Worm (Caenorhabditis elegans) whole organism, L1 larva: Measurements from ENCODE around the gene ZK1320.9.

Experiments used
- C04F5.9 ChIP-seq: sonication (generic microtip); optimal IDR thresholded peaks from 2 replicates; lab custom pipeline; 2016; ENCODE audit warnings: missing genetic modification characterization, missing compliant biosample characterization
- C34B4.2 ChIP-seq: sonication (generic microtip); optimal IDR thresholded peaks from 2 replicates; lab custom pipeline; 2017; ENCODE audit warnings: mild to moderate bottlenecking, missing genetic modification characterization, missing compliant biosample characterization
- Y116A8C.19 ChIP-seq: sonication (generic microtip); optimal IDR thresholded peaks from 2 replicates; lab custom pipeline; 2016; ENCODE audit warnings: missing compliant biosample characterization, missing genetic modification characterization, borderline replicate concordance
- aha-1 ChIP-seq: fragments of 150-350 bp; optimal IDR thresholded peaks from 2 replicates; lab custom pipeline; 2014; ENCODE audit warnings: missing biosample characterization, missing genetic modification characterization
- alr-1 ChIP-seq: fragments of 200-800 bp; sonication (Bioruptor generic); optimal IDR thresholded peaks from 2 replicates; lab custom pipeline; 2018; ENCODE audit warnings: borderline replicate concordance, mild to moderate bottlenecking, missing genetic modification characterization, missing compliant biosample characterization
- ama-1 ChIP-seq: fragments of 150-350 bp; optimal IDR thresholded peaks from 2 replicates; lab custom pipeline; 2014
- blmp-1 ChIP-seq: fragments of 150-350 bp; optimal IDR thresholded peaks from 2 replicates; lab custom pipeline; 2014; ENCODE audit warnings: missing biosample characterization, missing genetic modification characterization
- ceh-88 ChIP-seq: fragments of 200-800 bp; sonication (Bioruptor generic); IDR thresholded peaks from 2 replicates; pipeline ENCODE4 v1.3.6; 2022; ENCODE audit warnings: missing genetic modification characterization, missing compliant biosample characterization
- ceh-90 ChIP-seq: sonication (generic microtip); optimal IDR thresholded peaks from 2 replicates; lab custom pipeline; 2016; ENCODE audit warnings: missing genetic modification characterization, missing compliant biosample characterization
- dpl-1 ChIP-seq, 3 experiments: fragments of 150-350 bp in 2 of 3; sonication (generic microtip) in 1 of 3; optimal IDR thresholded peaks; 2 replicates each; lab custom pipeline; 2014 to 2017; ENCODE audit warnings: missing biosample characterization in 3 of 3, missing genetic modification characterization in 3 of 3, missing genetic modification reagents in 3 of 3
- dsc-1 ChIP-seq: sonication (generic microtip); optimal IDR thresholded peaks from 2 replicates; lab custom pipeline; 2016; ENCODE audit warnings: mild to moderate bottlenecking, missing genetic modification characterization, missing compliant biosample characterization
- efl-1 ChIP-seq, 4 experiments: fragments of 150-350 bp; optimal IDR thresholded peaks in 3 of 4; peaks in 1 of 4; 1 replicate in 1 of 4; 2 replicates in 3 of 4; lab custom pipeline; 2014; ENCODE audit warnings: missing biosample characterization in 2 of 4, missing genetic modification characterization in 2 of 4, missing genetic modification reagents in 2 of 4
- elt-3 ChIP-seq, 6 experiments: fragments of 150-350 bp in 1 of 6; sonication (generic microtip); optimal IDR thresholded peaks; 2 replicates each; lab custom pipeline; 2017 to 2018; ENCODE audit warnings: missing biosample characterization in 6 of 6, missing genetic modification characterization in 6 of 6, inconsistent platforms in 1 of 6
- ets-5 ChIP-seq: fragments of 200-800 bp; sonication (Bioruptor generic); IDR thresholded peaks from 2 replicates; pipeline ENCODE4 v1.3.6; 2022; ENCODE audit warnings: missing genetic modification characterization, missing compliant biosample characterization
- fkh-4 ChIP-seq: sonication (generic microtip); optimal IDR thresholded peaks from 2 replicates; lab custom pipeline; 2016; ENCODE audit warnings: missing compliant biosample characterization, missing genetic modification characterization, borderline replicate concordance
- hpl-2 ChIP-seq: fragments of 150-350 bp; optimal IDR thresholded peaks from 2 replicates; lab custom pipeline; 2014; ENCODE audit warnings: missing biosample characterization, missing genetic modification reagents, missing genetic modification characterization
- irx-1 ChIP-seq: sonication (generic microtip); optimal IDR thresholded peaks from 2 replicates; lab custom pipeline; 2016; ENCODE audit warnings: missing genetic modification characterization, missing compliant biosample characterization
- lin-13 ChIP-seq: fragments of 150-350 bp; optimal IDR thresholded peaks from 2 replicates; lab custom pipeline; 2014; ENCODE audit warnings: missing biosample characterization, missing genetic modification reagents, missing genetic modification characterization
- lin-35 ChIP-seq, 2 experiments: fragments of 150-350 bp; optimal IDR thresholded peaks; 2 replicates each; lab custom pipeline; 2014; ENCODE audit warnings: missing biosample characterization in 2 of 2, missing genetic modification characterization in 2 of 2, missing genetic modification reagents in 2 of 2
- lin-39 ChIP-seq: fragments of 150-350 bp; optimal IDR thresholded peaks from 2 replicates; lab custom pipeline; 2014; ENCODE audit warnings: missing biosample characterization, missing genetic modification reagents, missing genetic modification characterization
- lsy-2 ChIP-seq, 2 experiments: fragments of 150-350 bp; optimal IDR thresholded peaks; 2 replicates each; lab custom pipeline; 2014; ENCODE audit warnings: missing biosample characterization in 2 of 2, missing genetic modification characterization in 2 of 2
- mab-9 ChIP-seq: fragments of 200-800 bp; sonication (Bioruptor generic); IDR thresholded peaks from 2 replicates; pipeline ENCODE4 v1.3.6; 2022; ENCODE audit warnings: missing genetic modification reagents, missing genetic modification characterization, missing compliant biosample characterization
- mdl-1 ChIP-seq, 2 experiments: fragments of 150-350 bp; optimal IDR thresholded peaks; 2 replicates each; lab custom pipeline; 2014 to 2017; ENCODE audit warnings: missing biosample characterization in 2 of 2, missing genetic modification characterization in 2 of 2, inconsistent platforms in 1 of 2
- mef-2 ChIP-seq: fragments of 150-350 bp; optimal IDR thresholded peaks from 2 replicates; lab custom pipeline; 2014; ENCODE audit warnings: missing biosample characterization, missing genetic modification characterization
- nhr-19 ChIP-seq: fragments of 200-800 bp; sonication (Bioruptor generic); conservative IDR thresholded peaks from 2 replicates; pipeline ENCODE4 v1.3.6; 2022; ENCODE audit warnings: missing genetic modification characterization, missing compliant biosample characterization
- nhr-20 ChIP-seq: sonication (generic microtip); optimal IDR thresholded peaks from 2 replicates; lab custom pipeline; 2016; ENCODE audit warnings: mild to moderate bottlenecking, missing genetic modification characterization, missing compliant biosample characterization
- nhr-47 ChIP-seq: sonication (generic microtip); optimal IDR thresholded peaks from 2 replicates; lab custom pipeline; 2016; ENCODE audit warnings: mild to moderate bottlenecking, missing genetic modification characterization, moderate library complexity, missing compliant biosample characterization
- nhr-71 ChIP-seq: sonication (generic microtip); optimal IDR thresholded peaks from 2 replicates; lab custom pipeline; 2016; ENCODE audit warnings: mild to moderate bottlenecking, missing genetic modification characterization, moderate library complexity, missing compliant biosample characterization
- nhr-76 ChIP-seq: sonication (generic microtip); optimal IDR thresholded peaks from 2 replicates; lab custom pipeline; 2017; ENCODE audit warnings: missing biosample characterization, missing genetic modification characterization
- nhr-85 ChIP-seq: sonication (generic microtip); peaks from one replicate; lab custom pipeline; 2016; ENCODE audit warnings: missing genetic modification characterization, inconsistent platforms, missing compliant biosample characterization
- nhr-90 ChIP-seq: sonication (generic microtip); optimal IDR thresholded peaks from 2 replicates; lab custom pipeline; 2016; ENCODE audit warnings: mild to moderate bottlenecking, missing genetic modification characterization, missing compliant biosample characterization; ENCODE audit not compliant: poor library complexity
- pax-3 ChIP-seq: fragments of 200-800 bp; sonication (Bioruptor generic); optimal IDR thresholded peaks from 2 replicates; lab custom pipeline; 2018; ENCODE audit warnings: mild to moderate bottlenecking, missing genetic modification characterization, moderate library complexity, missing compliant biosample characterization
- pqm-1 ChIP-seq: sonication (generic microtip); optimal IDR thresholded peaks from 3 replicates; lab custom pipeline; 2017; ENCODE audit warnings: missing biosample characterization, missing genetic modification characterization
- snu-23 ChIP-seq: sonication (generic microtip); optimal IDR thresholded peaks from 2 replicates; lab custom pipeline; 2016; ENCODE audit warnings: missing genetic modification characterization, missing compliant biosample characterization
- sox-4 ChIP-seq: sonication (generic microtip); optimal IDR thresholded peaks from 2 replicates; lab custom pipeline; 2016; ENCODE audit warnings: missing genetic modification characterization, missing compliant biosample characterization
- sptf-1 ChIP-seq: fragments of 150-350 bp; optimal IDR thresholded peaks from 2 replicates; lab custom pipeline; 2014; ENCODE audit warnings: missing biosample characterization, missing genetic modification characterization
- tbx-2 ChIP-seq: sonication (generic microtip); optimal IDR thresholded peaks from 2 replicates; lab custom pipeline; 2016; ENCODE audit warnings: missing genetic modification characterization, missing compliant biosample characterization
- tlp-1 ChIP-seq: fragments of 150-350 bp; optimal IDR thresholded peaks from 2 replicates; lab custom pipeline; 2014; ENCODE audit warnings: missing biosample characterization, missing genetic modification characterization
- unc-130 ChIP-seq: fragments of 150-350 bp; optimal IDR thresholded peaks from 2 replicates; lab custom pipeline; 2017; ENCODE audit warnings: missing biosample characterization, missing genetic modification characterization, inconsistent platforms
- unc-62 ChIP-seq: fragments of 150-350 bp; optimal IDR thresholded peaks from 2 replicates; lab custom pipeline; 2014; ENCODE audit warnings: missing biosample characterization, missing genetic modification reagents, missing genetic modification characterization
- unc-86 ChIP-seq: sonication (generic microtip); optimal IDR thresholded peaks from 2 replicates; lab custom pipeline; 2016; ENCODE audit warnings: missing genetic modification characterization, missing compliant biosample characterization
- unc-98 ChIP-seq: fragments of 200-800 bp; sonication (Bioruptor generic); IDR thresholded peaks from 2 replicates; pipeline ENCODE4 v1.3.6; 2022; ENCODE audit warnings: missing genetic modification characterization, missing compliant biosample characterization
- vab-15 ChIP-seq: sonication (generic microtip); optimal IDR thresholded peaks from 2 replicates; lab custom pipeline; 2017; ENCODE audit warnings: missing genotype, mild to moderate bottlenecking, missing genetic modification characterization, missing compliant biosample characterization
- zip-4 ChIP-seq: fragments of 200-800 bp; sonication (Bioruptor generic); optimal IDR thresholded peaks from 2 replicates; lab custom pipeline; 2018; ENCODE audit warnings: mild to moderate bottlenecking, missing genetic modification characterization, moderate library complexity, missing compliant biosample characterization
- ztf-4 ChIP-seq: fragments of 150-350 bp; optimal IDR thresholded peaks from 2 replicates; lab custom pipeline; 2014; ENCODE audit warnings: missing biosample characterization, missing genetic modification characterization

ZK1320.9 gene

ce11 chrII:9718631-9719252 lies 32.2 kb upstream of the ZK1320.9 start, which contains the start of gene Y53C12A.11:
Gene Y53C12A.11 (minus strand): TSS chrII:9718698.
- TF ChIP-seq efl-1 (optimal IDR thresholded peaks at IDR 0.05; lab: Kevin White, UChicago) (peak; percentile 13 to 39), efl-1 (GFP tag; optimal IDR thresholded peaks at IDR 0.05 in 1 of 2; lab: Kevin White, UChicago) (peak in 1 of 2 experiments; percentile 70), nhr-71 (tag; lab: Kevin White, UChicago) (peak; percentile 26), nhr-47 (peak; percentile 5), lsy-2 (tag; optimal IDR thresholded peaks at IDR 0.05; lab: Kevin White, UChicago) (peak in 1 of 2 experiments; percentile 52), nhr-19 (GFP tag; lab: Robert Waterston, UW) (peak; percentile 41)

ce11 chrII:9717904-9718303 lies 31.4 kb upstream of the ZK1320.9 start, which contains the start of gene Y53C12A.6:
Gene Y53C12A.6 (minus strand): TSS chrII:9718004.
- TF ChIP-seq snu-23 (GFP tag; lab: Kevin White, UChicago) (no peak), dpl-1 (GFP tag; optimal IDR thresholded peaks at IDR 0.05; lab: Kevin White, UChicago) (no peak), alr-1 (no peak), unc-86 (tag; lab: Kevin White, UChicago) (no peak), irx-1 (tag; lab: Kevin White, UChicago) (no peak), zip-4 (GFP tag; lab: Kevin White, UChicago) (no peak), unc-62 (no peak), efl-1 (optimal IDR thresholded peaks at IDR 0.05; lab: Kevin White, UChicago) (no peak), efl-1 (GFP tag; optimal IDR thresholded peaks at IDR 0.05 in 1 of 2; lab: Kevin White, UChicago) (no peak), nhr-71 (tag; lab: Kevin White, UChicago) (no peak), ama-1 (no peak), C34B4.2 (tag; lab: Kevin White, UChicago) (no peak), nhr-90 (tag; lab: Kevin White, UChicago) (no peak)

ce11 chrII:9716417-9717039 lies 30.0 kb upstream of the ZK1320.9 start, which contains the start of gene wee-1.3:
Gene wee-1.3 (minus strand): TSS chrII:9716467.
- TF ChIP-seq C04F5.9 (tag; lab: Kevin White, UChicago) (peak; percentile 81), sox-4 (tag; lab: Kevin White, UChicago) (peak; percentile 21), pax-3 (tag; lab: Kevin White, UChicago) (peak; percentile 44), fkh-4 (tag; lab: Kevin White, UChicago) (no peak), vab-15 (peak; percentile 67), irx-1 (tag; lab: Kevin White, UChicago) (peak; percentile 61), tbx-2 (tag; lab: Kevin White, UChicago) (peak; percentile 82), alr-1 (no peak), unc-130 (peak; percentile 83), pqm-1 (no peak), Y116A8C.19 (no peak), mab-9 (GFP tag; lab: Robert Waterston, UW) (peak; percentile 60; the same call in 1 of the 2 replicates), nhr-76 (tag; lab: Kevin White, UChicago) (no peak), lsy-2 (tag; optimal IDR thresholded peaks at IDR 0.05; lab: Kevin White, UChicago) (peak; percentile 92 to 95), sptf-1 (tag; lab: Kevin White, UChicago) (no peak), unc-86 (tag; lab: Kevin White, UChicago) (peak; percentile 72), lin-39 (peak; percentile 58), ceh-88 (GFP tag; lab: Robert Waterston, UW) (no peak), ztf-4 (tag; lab: Kevin White, UChicago) (peak; percentile 35), elt-3 (tag; optimal IDR thresholded peaks at IDR 0.05; lab: Kevin White, UChicago) (peak in 3 of 6 experiments; percentile 49 to 81 (median 66)), mef-2 (tag; lab: Kevin White, UChicago) (peak; percentile 30), ceh-90 (tag; lab: Kevin White, UChicago) (no peak), blmp-1 (tag; lab: Kevin White, UChicago) (peak; percentile 77), dsc-1 (tag; lab: Kevin White, UChicago) (peak; percentile 71), nhr-20 (tag; lab: Kevin White, UChicago) (peak; percentile 88), hpl-2 (no peak), tlp-1 (no peak), nhr-85 (tag; lab: Kevin White, UChicago) (peak; percentile 90), nhr-19 (GFP tag; lab: Robert Waterston, UW) (peak; percentile 79), lin-35 (GFP tag; optimal IDR thresholded peaks at IDR 0.05; lab: Kevin White, UChicago) (peak; percentile 99 to 100), aha-1 (no peak), unc-98 (GFP tag; lab: Robert Waterston, UW) (no peak), ets-5 (GFP tag; lab: Robert Waterston, UW) (no peak), C34B4.2 (tag; lab: Kevin White, UChicago) (no peak), lin-13 (GFP tag; lab: Kevin White, UChicago) (peak; percentile 81), mdl-1 (tag; optimal IDR thresholded peaks at IDR 0.05; lab: Kevin White, UChicago) (peak in 1 of 2 experiments; percentile 77)
